Worm (Caenorhabditis elegans): Measurements from ENCODE around the gene W04D2.4.

The W04D2.4 gene

DNA sequence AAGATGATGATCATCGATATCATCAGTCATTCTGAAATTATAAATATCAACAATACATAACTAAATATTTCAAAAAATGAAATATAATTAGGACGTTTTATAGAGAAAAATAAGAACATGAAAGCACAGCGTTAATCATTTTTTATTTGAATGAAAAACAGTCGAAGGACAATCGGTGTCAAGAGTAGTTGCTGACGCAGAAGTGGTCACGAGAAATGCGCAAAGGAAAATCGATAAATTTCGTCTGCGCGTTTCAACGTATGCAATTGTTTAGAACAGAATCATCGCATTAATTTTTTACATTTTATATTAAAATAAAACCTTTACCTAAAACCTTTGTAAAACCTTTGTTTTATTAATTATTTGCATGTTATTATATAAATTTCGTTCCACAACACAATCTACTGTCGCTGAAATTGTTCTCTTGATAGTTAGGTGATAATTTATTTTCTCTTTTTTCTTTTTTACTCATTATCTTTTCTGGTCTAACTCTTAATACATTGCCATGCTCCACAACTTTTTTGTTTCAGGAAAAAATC lies at the start of gene W04D2.4, which contains the start of gene rbm-25:
W04D2.4 (minus strand) TSS at position 31 of the 539 bp plus-strand sequence.
rbm-25 (plus strand) TSS at position 489 of the 539 bp plus-strand sequence.
- TF ChIP-seq F13C5.2 (tag; optimal IDR thresholded peaks at IDR 0.05) (peak; percentile 53), flt-1 (GFP tag; IDR thresholded peaks at IDR 0.05) (no peak), ets-7 (tag; optimal IDR thresholded peaks at IDR 0.05) (no peak), tra-4 (tag; optimal IDR thresholded peaks at IDR 0.05) (no peak)

DNA sequence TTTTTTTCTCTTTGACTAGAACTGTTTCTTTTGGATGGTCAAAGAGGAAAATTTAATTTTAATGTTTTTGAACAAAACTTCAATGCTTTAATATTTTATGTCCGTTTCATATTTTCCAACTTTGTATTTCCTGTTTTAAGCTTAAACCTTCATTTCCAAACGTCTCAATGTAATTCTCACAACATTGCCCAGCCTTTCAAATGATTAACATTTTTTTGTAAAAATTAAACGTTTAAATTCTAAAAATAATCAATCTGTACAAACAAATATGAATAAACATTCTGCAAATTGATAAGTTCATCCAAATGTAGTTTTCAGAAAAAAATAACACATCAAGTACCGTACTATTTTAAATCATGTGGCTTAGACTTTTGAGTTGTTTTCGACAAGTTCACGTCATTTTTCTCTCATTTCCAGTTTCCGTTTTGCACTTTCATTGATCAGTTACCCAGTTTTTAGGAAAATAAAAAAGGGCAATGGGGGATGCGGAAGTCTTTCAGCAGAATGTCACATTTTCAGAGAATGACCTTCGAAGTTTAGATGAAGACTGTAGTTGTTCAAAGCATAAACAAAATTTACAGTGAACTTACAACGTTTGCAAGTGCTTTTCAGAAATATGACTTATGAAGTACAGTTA lies 45.2 kb upstream of the W04D2.4 start:
- TF ChIP-seq aly-1 (tag; optimal IDR thresholded peaks at IDR 0.05) (no peak), tbx-11 (GFP tag; IDR thresholded peaks at IDR 0.05) (no peak), hmbx-1 (tag; optimal IDR thresholded peaks at IDR 0.05) (no peak), sea-1 (GFP tag; conservative IDR thresholded peaks at IDR 0.05) (no peak), pes-1 (GFP tag; IDR thresholded peaks at IDR 0.05) (no peak), tbx-37 (GFP tag; conservative IDR thresholded peaks at IDR 0.05) (no peak), B0310.2 (tag; optimal IDR thresholded peaks at IDR 0.05) (no peak), F13C5.2 (tag; optimal IDR thresholded peaks at IDR 0.05) (no peak), flt-1 (GFP tag; IDR thresholded peaks at IDR 0.05) (no peak), hnd-1 (tag; optimal IDR thresholded peaks at IDR 0.05) (no peak), tra-4 (tag; optimal IDR thresholded peaks at IDR 0.05) (no peak), ceh-13 (GFP tag; optimal IDR thresholded peaks at IDR 0.05) (no peak), scrt-1 (GFP tag; IDR thresholded peaks at IDR 0.05) (no peak)

DNA sequence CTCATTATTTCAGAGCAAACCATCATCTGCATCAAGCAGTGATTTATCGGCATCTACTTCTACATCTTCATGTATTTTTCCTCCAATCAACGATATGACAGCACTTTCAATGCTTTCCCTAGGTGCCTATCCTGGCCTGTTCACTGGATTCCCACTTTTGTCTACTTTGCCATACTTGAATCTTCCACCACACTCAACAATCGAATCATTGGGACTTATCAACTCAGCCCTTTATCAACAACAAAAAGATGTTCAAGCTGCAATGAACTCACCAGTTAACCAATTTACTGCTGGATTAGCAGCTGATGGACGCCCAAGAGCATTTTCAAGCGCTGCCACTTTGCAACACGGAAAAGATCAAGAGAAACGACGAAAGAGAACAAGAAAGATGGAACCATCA lies 43.7 kb upstream of the W04D2.4 start:
- TF ChIP-seq hmbx-1 (tag; optimal IDR thresholded peaks at IDR 0.05) (no peak), hnd-1 (tag; optimal IDR thresholded peaks at IDR 0.05) (no peak), ceh-13 (GFP tag; optimal IDR thresholded peaks at IDR 0.05) (no peak), pes-1 (GFP tag; IDR thresholded peaks at IDR 0.05) (no peak), hmg-4 (GFP tag; optimal IDR thresholded peaks at IDR 0.05) (no peak), scrt-1 (GFP tag; IDR thresholded peaks at IDR 0.05) (no peak), ets-7 (tag; optimal IDR thresholded peaks at IDR 0.05) (no peak), B0310.2 (tag; optimal IDR thresholded peaks at IDR 0.05) (no peak), aly-1 (tag; optimal IDR thresholded peaks at IDR 0.05) (no peak), tra-4 (tag; optimal IDR thresholded peaks at IDR 0.05) (no peak), tbx-11 (GFP tag; IDR thresholded peaks at IDR 0.05) (no peak)

DNA sequence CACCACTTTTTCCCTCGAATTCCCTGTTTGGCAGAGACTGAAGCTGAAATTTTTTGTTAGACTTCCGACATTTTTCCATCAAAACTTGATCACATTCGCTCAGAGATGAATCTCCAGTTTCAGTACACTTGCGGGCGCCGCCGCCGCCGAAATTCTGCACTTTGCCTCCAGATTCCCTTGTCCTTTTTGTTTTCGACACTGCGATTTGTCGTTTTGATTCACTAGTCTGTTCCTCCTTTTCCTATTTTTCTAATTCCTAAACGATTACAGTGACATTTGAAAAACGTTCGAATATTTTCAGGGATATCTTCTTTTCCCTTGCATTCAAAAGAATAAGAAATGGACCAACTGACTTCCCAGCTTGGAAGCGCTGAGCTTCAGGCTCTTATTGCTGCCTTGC lies 43.2 kb upstream of the W04D2.4 start, which contains the start of gene F45D3.2:
F45D3.2 (plus strand) TSS at position 301 of the 400 bp plus-strand sequence.
- TF ChIP-seq ama-1 (optimal IDR thresholded peaks at IDR 0.05) (no peak), hmg-4 (GFP tag; optimal IDR thresholded peaks at IDR 0.05) (no peak), ceh-13 (GFP tag; optimal IDR thresholded peaks at IDR 0.05) (no peak), tra-4 (tag; optimal IDR thresholded peaks at IDR 0.05) (no peak), F13C5.2 (tag; optimal IDR thresholded peaks at IDR 0.05) (no peak), B0310.2 (tag; optimal IDR thresholded peaks at IDR 0.05) (no peak), sea-1 (GFP tag; conservative IDR thresholded peaks at IDR 0.05) (no peak), tbx-37 (GFP tag; conservative IDR thresholded peaks at IDR 0.05) (no peak), ets-7 (tag; optimal IDR thresholded peaks at IDR 0.05) (no peak), ceh-36 (tag; optimal IDR thresholded peaks at IDR 0.05) (no peak), hnd-1 (tag; optimal IDR thresholded peaks at IDR 0.05) (no peak), aly-1 (tag; optimal IDR thresholded peaks at IDR 0.05) (no peak), scrt-1 (GFP tag; IDR thresholded peaks at IDR 0.05) (no peak), tbx-11 (GFP tag; IDR thresholded peaks at IDR 0.05) (no peak), hmbx-1 (tag; optimal IDR thresholded peaks at IDR 0.05) (no peak), pes-1 (GFP tag; IDR thresholded peaks at IDR 0.05) (no peak), flt-1 (GFP tag; IDR thresholded peaks at IDR 0.05) (no peak)

DNA sequence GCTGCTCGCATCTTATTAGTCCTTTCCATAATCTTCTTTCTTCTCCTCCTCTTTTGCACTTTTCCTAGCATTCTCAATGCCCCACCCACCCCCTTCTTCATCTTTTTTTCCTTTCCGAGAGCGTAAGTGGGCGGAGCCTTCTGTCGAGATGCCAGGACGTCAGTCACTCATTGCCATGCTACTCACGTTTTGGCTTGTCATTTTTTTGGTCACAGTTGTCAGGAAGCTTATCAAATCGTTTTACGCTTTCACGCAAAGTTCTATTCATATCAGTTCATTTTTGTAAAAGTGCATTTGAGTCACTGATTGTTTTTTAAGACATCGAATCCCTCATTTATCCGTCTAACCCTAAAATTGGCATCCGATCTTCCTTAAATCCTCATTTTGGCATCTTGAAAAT lies 42.5 kb upstream of the W04D2.4 start:
- TF ChIP-seq ceh-36 (tag; optimal IDR thresholded peaks at IDR 0.05): no peak
- no peak for TF ChIP-seq tbx-11 (GFP tag; IDR thresholded peaks at IDR 0.05)
- TF ChIP-seq ets-7 (tag; optimal IDR thresholded peaks at IDR 0.05): no peak
- TF ChIP-seq tra-4 (tag; optimal IDR thresholded peaks at IDR 0.05): no peak
- TF ChIP-seq tbx-37 (GFP tag; conservative IDR thresholded peaks at IDR 0.05): no peak
- TF ChIP-seq pes-1 (GFP tag; IDR thresholded peaks at IDR 0.05): no peak
- no peak for TF ChIP-seq hmg-4 (GFP tag; optimal IDR thresholded peaks at IDR 0.05)
- no peak for TF ChIP-seq hmbx-1 (tag; optimal IDR thresholded peaks at IDR 0.05)
- no peak for TF ChIP-seq F13C5.2 (tag; optimal IDR thresholded peaks at IDR 0.05)
- TF ChIP-seq ceh-13 (GFP tag; optimal IDR thresholded peaks at IDR 0.05): no peak

DNA sequence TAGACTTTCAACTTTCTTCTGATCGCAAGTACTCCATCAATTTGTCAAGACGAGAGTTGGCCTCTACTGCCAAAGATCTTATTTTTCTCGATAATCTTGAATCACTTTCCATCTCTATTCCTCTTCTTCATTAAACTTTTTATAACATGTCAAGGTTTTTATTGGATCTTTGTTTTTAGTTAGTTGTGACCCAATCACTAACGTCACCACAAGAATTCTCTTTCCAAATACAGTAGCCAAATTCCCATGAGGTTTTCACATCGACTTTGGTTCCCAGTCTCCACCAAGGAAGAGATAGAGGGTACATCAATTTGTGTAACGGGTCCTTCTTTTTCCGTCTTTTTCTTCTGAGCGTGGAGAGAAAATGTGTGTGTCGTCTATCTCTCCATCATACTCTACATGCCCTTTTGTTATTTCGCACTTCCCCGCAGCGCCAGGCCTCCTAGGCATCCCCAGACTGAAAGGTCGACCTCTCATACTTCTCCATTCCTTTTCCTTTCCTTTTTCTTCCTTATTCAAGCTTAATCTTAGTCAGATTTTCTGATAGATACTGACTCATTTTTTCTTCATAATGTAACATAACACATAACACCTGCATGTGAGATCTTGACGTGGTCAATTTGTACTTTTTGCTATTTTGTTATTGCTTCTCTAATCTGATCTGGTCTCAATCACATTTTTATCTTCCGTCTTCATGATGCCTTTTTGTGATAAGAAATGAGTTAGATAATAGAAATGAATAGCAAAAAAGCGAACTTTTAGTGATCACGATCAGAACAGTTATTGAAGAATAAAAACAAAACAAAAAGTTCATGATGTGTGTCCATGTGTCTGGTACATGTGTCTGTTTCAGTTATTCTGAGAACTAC lies 41.7 kb upstream of the W04D2.4 start:
- TF ChIP-seq flt-1 (GFP tag; IDR thresholded peaks at IDR 0.05) (no peak), ets-7 (tag; optimal IDR thresholded peaks at IDR 0.05) (no peak), tra-4 (tag; optimal IDR thresholded peaks at IDR 0.05) (no peak), ama-1 (optimal IDR thresholded peaks at IDR 0.05) (no peak), aly-1 (tag; optimal IDR thresholded peaks at IDR 0.05) (no peak), tbx-37 (GFP tag; conservative IDR thresholded peaks at IDR 0.05) (no peak), hmg-4 (GFP tag; optimal IDR thresholded peaks at IDR 0.05) (no peak)

DNA sequence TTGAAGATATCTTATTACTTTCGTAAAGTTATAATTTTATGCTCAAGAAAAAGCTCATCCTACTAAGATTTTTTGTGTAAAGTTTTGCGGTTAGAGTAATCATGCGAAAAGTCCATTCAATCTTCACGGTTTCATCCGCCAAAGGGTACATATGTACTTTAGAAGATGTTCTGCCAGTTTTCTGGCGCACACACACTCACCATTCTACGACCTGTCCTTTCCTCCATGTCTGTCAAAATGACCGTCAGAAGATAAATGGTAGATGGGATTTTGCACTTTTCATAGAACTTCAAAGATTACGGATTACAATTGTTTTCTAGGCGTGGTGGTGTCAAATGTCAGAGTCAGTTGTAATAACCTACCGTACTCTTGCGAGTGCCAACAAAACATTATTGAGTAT lies 40.0 kb upstream of the W04D2.4 start:
- TF ChIP-seq ceh-13 (GFP tag; optimal IDR thresholded peaks at IDR 0.05): no peak
- no peak for TF ChIP-seq aly-1 (tag; optimal IDR thresholded peaks at IDR 0.05)
- no peak for TF ChIP-seq hmbx-1 (tag; optimal IDR thresholded peaks at IDR 0.05)
- TF ChIP-seq scrt-1 (GFP tag; IDR thresholded peaks at IDR 0.05): no peak
- no peak for TF ChIP-seq tbx-11 (GFP tag; IDR thresholded peaks at IDR 0.05)

Measured in whole organism, early embryonic.